Worm (Caenorhabditis elegans): ENCODE data around the gene math-37.

The math-37 gene

ce11 chrII:2114488-2114887 is 7.5 kb downstream of the math-37 start:
- no peak for TF ChIP-seq F13H6.1 (tag; optimal IDR thresholded peaks at IDR 0.05)
- TF ChIP-seq sem-4 (tag; optimal IDR thresholded peaks at IDR 0.05): no peak
- no peak for TF ChIP-seq snpc-4 (tag; optimal IDR thresholded peaks at IDR 0.05)
- no peak for TF ChIP-seq C34F6.9 (tag; optimal IDR thresholded peaks at IDR 0.05)
- TF ChIP-seq ama-1 (optimal IDR thresholded peaks at IDR 0.05): no peak
- no peak for TF ChIP-seq nhr-12 (tag; optimal IDR thresholded peaks at IDR 0.05)
- no peak for TF ChIP-seq nhr-6 (tag; optimal IDR thresholded peaks at IDR 0.05)
- TF ChIP-seq ztf-11 (tag; optimal IDR thresholded peaks at IDR 0.05): no peak
- no peak for TF ChIP-seq ZK546.5 (tag; optimal IDR thresholded peaks at IDR 0.05)
- TF ChIP-seq zag-1 (tag; optimal IDR thresholded peaks at IDR 0.05): no peak
- no peak for TF ChIP-seq nhr-10 (tag; optimal IDR thresholded peaks at IDR 0.05)
- no peak for TF ChIP-seq dmd-4 (tag; optimal IDR thresholded peaks at IDR 0.05)
- no peak for TF ChIP-seq lin-11 (tag; optimal IDR thresholded peaks at IDR 0.05)

- no peak for TF ChIP-seq elt-1 (tag; optimal IDR thresholded peaks at IDR 0.05)
- no peak for TF ChIP-seq nhr-25 (tag; optimal IDR thresholded peaks at IDR 0.05)
- TF ChIP-seq zag-1 (tag; optimal IDR thresholded peaks at IDR 0.05): no peak
- TF ChIP-seq unc-62 (GFP tag; optimal IDR thresholded peaks at IDR 0.05): no peak
- TF ChIP-seq peb-1 (tag; optimal IDR thresholded peaks at IDR 0.05): no peak
- no peak for TF ChIP-seq skn-1 (tag; optimal IDR thresholded peaks at IDR 0.05)
- no peak for TF ChIP-seq nhr-237 (tag; optimal IDR thresholded peaks at IDR 0.05)
- no peak for TF ChIP-seq mbf-1 (tag; optimal IDR thresholded peaks at IDR 0.05)
- TF ChIP-seq elt-3 (tag; optimal IDR thresholded peaks at IDR 0.05): no peak
- TF ChIP-seq lin-13 (GFP tag; optimal IDR thresholded peaks at IDR 0.05): no peak
- TF ChIP-seq nhr-10 (tag; optimal IDR thresholded peaks at IDR 0.05): no peak
- TF ChIP-seq fos-1 (tag; optimal IDR thresholded peaks at IDR 0.05): no peak
- TF ChIP-seq gmeb-1 (tag; optimal IDR thresholded peaks at IDR 0.05): no peak
- no peak for TF ChIP-seq F13H6.1 (tag; optimal IDR thresholded peaks at IDR 0.05)
- TF ChIP-seq C34F6.9 (tag; optimal IDR thresholded peaks at IDR 0.05): no peak
- no peak for TF ChIP-seq ama-1 (optimal IDR thresholded peaks at IDR 0.05)
- TF ChIP-seq lsy-2 (tag; optimal IDR thresholded peaks at IDR 0.05): no peak
Measured at ce11 chrII:2112948-2113347, 9.0 kb downstream of the math-37 start, which contains the start of gene R52.6. Gene R52.6 (minus strand): TSS chrII:2113048.

ce11 chrII:2109943-2110342 is 12.0 kb downstream of the math-37 start, which contains the start of gene R52.5:
Gene R52.5 (minus strand): TSS chrII:2110043.
- TF ChIP-seq R02D3.7 (tag; optimal IDR thresholded peaks at IDR 0.05) (no peak), ztf-1 (GFP tag; conservative IDR thresholded peaks at IDR 0.05) (no peak), ama-1 (optimal IDR thresholded peaks at IDR 0.05) (no peak), nhr-23 (tag; optimal IDR thresholded peaks at IDR 0.05) (no peak)

ce11 chrII:2108295-2108694 is 13.7 kb downstream of the math-37 start, which contains the start of gene R52.4:
Gene R52.4 (minus strand): TSS chrII:2108395.
- TF ChIP-seq lin-11 (tag; optimal IDR thresholded peaks at IDR 0.05) (no peak), ztf-11 (tag; optimal IDR thresholded peaks at IDR 0.05) (no peak), unc-62 (GFP tag; optimal IDR thresholded peaks at IDR 0.05) (no peak), nhr-12 (tag; optimal IDR thresholded peaks at IDR 0.05) (no peak), nhr-11 (tag; optimal IDR thresholded peaks at IDR 0.05) (no peak), lin-39 (tag; optimal IDR thresholded peaks at IDR 0.05) (no peak), nhr-10 (tag; optimal IDR thresholded peaks at IDR 0.05) (no peak)

ce11 chrII:2099139-2099976 is 22.6 kb downstream of the math-37 start, which contains the start of gene math-42:
Gene math-42 (plus strand): TSS chrII:2099926.
- no peak for TF ChIP-seq blmp-1 (tag; optimal IDR thresholded peaks at IDR 0.05; ENCODE audit: insufficient read depth)
- TF ChIP-seq fos-1 (tag; optimal IDR thresholded peaks at IDR 0.05): peak; percentile 76
- TF ChIP-seq ztf-1 (GFP tag; conservative IDR thresholded peaks at IDR 0.05): no peak
- no peak for TF ChIP-seq sem-4 (tag; optimal IDR thresholded peaks at IDR 0.05)

Measured in whole organism, L2 larva.